Fruit fly (Drosophila melanogaster) whole organism, adult: ENCODE data around the gene Archease.
A peak's percentile ranks its signal among the peaks of the same experiment; 100 is the strongest.

Experiments
- CG5204 ChIP-seq: fragments of 200-800 bp; sonication (Bioruptor generic); optimal IDR thresholded peaks from 2 replicates; lab custom pipeline; 2016; ENCODE audit warnings: missing biosample characterization, missing genetic modification characterization
- CG7101 ChIP-seq: fragments of 200-800 bp; sonication (Bioruptor generic); optimal IDR thresholded peaks from 2 replicates; lab custom pipeline; 2018; ENCODE audit warnings: missing biosample characterization, mild to moderate bottlenecking, missing genetic modification characterization, moderate library complexity
- Crg-1 ChIP-seq: fragments of 200-800 bp; sonication (Bioruptor generic); optimal IDR thresholded peaks from 2 replicates; lab custom pipeline; 2016; ENCODE audit warnings: missing biosample characterization, missing genetic modification characterization
- bab1 ChIP-seq: fragments of 200-800 bp; sonication (Bioruptor generic); optimal IDR thresholded peaks from 3 replicates; lab custom pipeline; 2019; ENCODE audit warnings: missing biosample characterization, mild to moderate bottlenecking, missing genetic modification characterization, moderate library complexity
- tj ChIP-seq: fragments of 200-800 bp; sonication (Bioruptor generic); optimal IDR thresholded peaks from 3 replicates; lab custom pipeline; 2017; ENCODE audit warnings: missing biosample characterization, mild to moderate bottlenecking, missing genetic modification characterization, moderate library complexity

DNA sequence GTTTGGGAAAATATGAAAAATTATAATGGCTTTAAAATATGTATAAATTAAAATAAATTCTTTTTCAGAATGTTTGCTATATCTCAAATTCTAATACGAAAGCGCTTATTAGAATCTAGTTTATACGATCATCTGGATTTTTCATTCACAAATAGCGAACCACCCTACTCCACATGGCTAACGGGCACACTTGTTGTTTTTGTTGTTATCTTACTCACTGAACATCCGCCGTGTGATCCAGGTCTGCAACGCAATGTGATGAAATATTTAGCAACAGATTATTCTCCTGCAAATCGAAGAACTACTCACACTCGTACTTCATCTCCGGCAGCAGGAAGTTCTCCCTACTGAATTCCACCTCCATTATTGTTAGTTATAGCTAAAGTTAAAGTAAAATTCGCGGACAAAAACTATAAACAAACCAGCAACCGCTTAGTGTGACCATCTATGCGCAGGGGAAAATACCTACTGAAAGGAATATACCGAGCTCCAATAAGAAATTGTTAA, at the start of gene Archease:
- TF ChIP-seq CG7101 (tag; lab: Kevin White, UChicago) (peak; percentile 54), tj (GFP tag; lab: Kevin White, UChicago) (peak; percentile 12), CG5204 (GFP tag; lab: Kevin White, UChicago) (peak; percentile 34), bab1 (GFP tag; lab: Kevin White, UChicago) (peak; percentile 72), Crg-1 (GFP tag; lab: Kevin White, UChicago) (no peak)
